Worm (Caenorhabditis elegans): ENCODE measurements around the gene gei-3.

ce11 chrX:12792554-12792953 lies 20.9 kb downstream of the gei-3 start, which contains the start of gene abf-5:
- TF ChIP-seq ztf-23 (GFP tag; IDR thresholded peaks at IDR 0.05) (no peak), med-1 (GFP tag; optimal IDR thresholded peaks at IDR 0.05; ENCODE audit: insufficient read depth) (no peak), klf-2 (GFP tag; conservative IDR thresholded peaks at IDR 0.05) (no peak)
